Worm (Caenorhabditis elegans) whole organism, mixed stage, embryonic: ENCODE data around the gene cal-1.

Experiments
- M03D4.4 ChIP-seq: sonication (generic microtip); optimal IDR thresholded peaks from 2 replicates; lab custom pipeline; 2017; ENCODE audit warnings: mild to moderate bottlenecking, missing genetic modification characterization, missing compliant biosample characterization
- bed-3 ChIP-seq: fragments of 200-800 bp; sonication (Bioruptor generic); optimal IDR thresholded peaks from 3 replicates; lab custom pipeline; 2018; ENCODE audit warnings: mild to moderate bottlenecking, missing genetic modification characterization, moderate library complexity, missing compliant biosample characterization
- blmp-1 ChIP-seq: fragments of 150-350 bp; optimal IDR thresholded peaks from 2 replicates; lab custom pipeline; 2014; ENCODE audit warnings: missing biosample characterization, missing genetic modification characterization
- ceh-39 ChIP-seq: fragments of 150-350 bp; optimal IDR thresholded peaks from 2 replicates; lab custom pipeline; 2014; ENCODE audit warnings: missing biosample characterization, missing genetic modification characterization
- ceh-43 ChIP-seq: fragments of 200-800 bp; sonication (Bioruptor generic); optimal IDR thresholded peaks from 2 replicates; lab custom pipeline; 2018; ENCODE audit warnings: mild to moderate bottlenecking, missing genetic modification characterization, moderate library complexity, missing compliant biosample characterization
- ceh-83 ChIP-seq: fragments of 200-800 bp; sonication (Bioruptor generic); optimal IDR thresholded peaks from 2 replicates; lab custom pipeline; 2018; ENCODE audit warnings: mild to moderate bottlenecking, missing genetic modification characterization, missing compliant biosample characterization
- ces-1 ChIP-seq: fragments of 150-350 bp; optimal IDR thresholded peaks from 2 replicates; lab custom pipeline; 2014; ENCODE audit warnings: missing biosample characterization, missing genetic modification reagents, missing genetic modification characterization
- cnd-1 ChIP-seq: fragments of 200-800 bp; sonication (Bioruptor generic); optimal IDR thresholded peaks from 2 replicates; lab custom pipeline; 2018; ENCODE audit warnings: mild to moderate bottlenecking, missing genetic modification characterization, missing compliant biosample characterization
- drap-1 ChIP-seq: fragments of 200-800 bp; sonication (Bioruptor generic); optimal IDR thresholded peaks from 3 replicates; lab custom pipeline; 2018; ENCODE audit warnings: mild to moderate bottlenecking, missing genetic modification characterization, missing compliant biosample characterization
- elt-1 ChIP-seq: sonication (generic microtip); optimal IDR thresholded peaks from 2 replicates; lab custom pipeline; 2017; ENCODE audit warnings: missing genetic modification characterization, mild to moderate bottlenecking, missing compliant biosample characterization, antibody characterized with exemption, moderate library complexity, borderline replicate concordance; ENCODE audit not compliant: insufficient read depth
- elt-3 ChIP-seq: fragments of 150-350 bp; optimal IDR thresholded peaks from 2 replicates; lab custom pipeline; 2014; ENCODE audit warnings: missing biosample characterization, missing genetic modification characterization
- flh-1 ChIP-seq: fragments of 200-800 bp; sonication (Bioruptor generic); optimal IDR thresholded peaks from 2 replicates; lab custom pipeline; 2018; ENCODE audit warnings: mild to moderate bottlenecking, missing genetic modification characterization, moderate library complexity, missing compliant biosample characterization
- ham-2 ChIP-seq: fragments of 200-800 bp; sonication (Bioruptor generic); optimal IDR thresholded peaks from 2 replicates; lab custom pipeline; 2018; ENCODE audit warnings: mild to moderate bottlenecking, missing genetic modification characterization, missing compliant biosample characterization
- hlh-1 ChIP-seq: fragments of 150-350 bp; optimal IDR thresholded peaks from 2 replicates; lab custom pipeline; 2014; ENCODE audit warnings: missing biosample characterization, missing genetic modification reagents, missing genetic modification characterization
- lin-13 ChIP-seq: fragments of 150-350 bp; optimal IDR thresholded peaks from 2 replicates; lab custom pipeline; 2014; ENCODE audit warnings: missing biosample characterization, missing genetic modification characterization
- lin-32 ChIP-seq: fragments of 200-800 bp; sonication (Bioruptor generic); optimal IDR thresholded peaks from 2 replicates; lab custom pipeline; 2018; ENCODE audit warnings: mild to moderate bottlenecking, missing genetic modification characterization, missing compliant biosample characterization
- lsy-2 ChIP-seq: fragments of 150-350 bp; optimal IDR thresholded peaks from 2 replicates; lab custom pipeline; 2014; ENCODE audit warnings: missing biosample characterization, missing genetic modification characterization
- mab-5 ChIP-seq: fragments of 150-350 bp; optimal IDR thresholded peaks from 2 replicates; lab custom pipeline; 2014; ENCODE audit warnings: missing biosample characterization, missing genetic modification characterization
- mep-1 ChIP-seq: fragments of 150-350 bp; optimal IDR thresholded peaks from 2 replicates; lab custom pipeline; 2017; ENCODE audit warnings: missing biosample characterization, missing genetic modification reagents, missing genetic modification characterization, inconsistent platforms
- mls-2 ChIP-seq: sonication (generic microtip); optimal IDR thresholded peaks from 2 replicates; lab custom pipeline; 2016; ENCODE audit warnings: mild to moderate bottlenecking, missing genetic modification characterization, moderate library complexity, missing compliant biosample characterization
- nhr-12 ChIP-seq: fragments of 150-350 bp; optimal IDR thresholded peaks from 2 replicates; lab custom pipeline; 2014; ENCODE audit warnings: missing biosample characterization, missing genetic modification characterization
- nhr-2 ChIP-seq: fragments of 150-350 bp; optimal IDR thresholded peaks from 2 replicates; lab custom pipeline; 2014; ENCODE audit warnings: missing biosample characterization, missing genetic modification characterization
- nhr-237 ChIP-seq: fragments of 150-350 bp; optimal IDR thresholded peaks from 2 replicates; lab custom pipeline; 2014; ENCODE audit warnings: missing biosample characterization, missing genetic modification characterization
- nhr-28 ChIP-seq: fragments of 150-350 bp; optimal IDR thresholded peaks from 2 replicates; lab custom pipeline; 2014; ENCODE audit warnings: missing biosample characterization, missing genetic modification characterization
- nhr-76 ChIP-seq: sonication (generic microtip); optimal IDR thresholded peaks from 2 replicates; lab custom pipeline; 2017; ENCODE audit warnings: missing biosample characterization, missing genetic modification characterization
- pha-4 ChIP-seq: fragments of 150-350 bp; optimal IDR thresholded peaks from 2 replicates; lab custom pipeline; 2018; ENCODE audit warnings: missing biosample characterization, missing genetic modification reagents, missing genetic modification characterization
- sem-2 ChIP-seq: fragments of 200-800 bp; sonication (Bioruptor generic); optimal IDR thresholded peaks from 2 replicates; lab custom pipeline; 2018; ENCODE audit warnings: mild to moderate bottlenecking, missing genetic modification characterization, missing compliant biosample characterization
- snpc-4 ChIP-seq: fragments of 150-350 bp; optimal IDR thresholded peaks from 2 replicates; lab custom pipeline; 2014; ENCODE audit warnings: missing biosample characterization, missing genetic modification characterization
- sptf-1 ChIP-seq: sonication (generic microtip); optimal IDR thresholded peaks from 2 replicates; lab custom pipeline; 2017; ENCODE audit warnings: mild to moderate bottlenecking, missing genetic modification characterization, moderate library complexity, missing compliant biosample characterization
- tbx-8 ChIP-seq: fragments of 200-800 bp; sonication (Bioruptor generic); optimal IDR thresholded peaks from 2 replicates; lab custom pipeline; 2018; ENCODE audit warnings: mild to moderate bottlenecking, missing genetic modification characterization, moderate library complexity, missing compliant biosample characterization
- unc-120 ChIP-seq: sonication (generic microtip); optimal IDR thresholded peaks from 2 replicates; lab custom pipeline; 2017; ENCODE audit warnings: missing genetic modification characterization, missing compliant biosample characterization; ENCODE audit not compliant: poor library complexity, severe bottlenecking
- unc-39 ChIP-seq: fragments of 150-350 bp; optimal IDR thresholded peaks from 2 replicates; lab custom pipeline; 2014; ENCODE audit warnings: missing biosample characterization, missing genetic modification characterization
- unc-62 ChIP-seq: fragments of 150-350 bp; optimal IDR thresholded peaks from 2 replicates; lab custom pipeline; 2014; ENCODE audit warnings: missing biosample characterization, missing genetic modification reagents, missing genetic modification characterization
- zip-8 ChIP-seq: fragments of 150-350 bp; optimal IDR thresholded peaks from 2 replicates; lab custom pipeline; 2014; ENCODE audit warnings: missing biosample characterization, missing genetic modification characterization
- ztf-11 ChIP-seq: fragments of 150-350 bp; optimal IDR thresholded peaks from 2 replicates; lab custom pipeline; 2014; ENCODE audit warnings: missing biosample characterization, missing genetic modification characterization

Gene cal-1

ce11 chrV:12466653-12467052 lies 50.4 kb downstream of the cal-1 start:
- no peak for TF ChIP-seq mls-2 (tag; lab: Kevin White, UChicago)
- TF ChIP-seq drap-1 (GFP tag; lab: Kevin White, UChicago), result no peak
- TF ChIP-seq lin-13, result no peak
- TF ChIP-seq ceh-83 (GFP tag; lab: Kevin White, UChicago), result no peak
- TF ChIP-seq flh-1 (GFP tag; lab: Kevin White, UChicago), result no peak
- TF ChIP-seq snpc-4 (tag; lab: Kevin White, UChicago), result no peak
- no peak for TF ChIP-seq hlh-1 (tag; lab: Kevin White, UChicago)
- TF ChIP-seq pha-4, result no peak
- no peak for TF ChIP-seq nhr-28 (tag; lab: Kevin White, UChicago)
- TF ChIP-seq ceh-43 (GFP tag; lab: Kevin White, UChicago), result no peak
- no peak for TF ChIP-seq mep-1 (tag; lab: Kevin White, UChicago)
- TF ChIP-seq ham-2 (GFP tag; lab: Kevin White, UChicago), result no peak
- TF ChIP-seq, all 35 proteins: peak for 0

- TF ChIP-seq mep-1 (tag; lab: Kevin White, UChicago) (peak; percentile 66), ceh-39 (tag; lab: Kevin White, UChicago) (no peak), unc-39 (peak; percentile 18), cnd-1 (tag; lab: Kevin White, UChicago) (no peak), sem-2 (GFP tag; lab: Kevin White, UChicago) (no peak), unc-120 (tag; lab: Kevin White, UChicago) (peak; percentile 87), hlh-1 (tag; lab: Kevin White, UChicago) (peak; percentile 49), pha-4 (peak; percentile 62), ceh-83 (GFP tag; lab: Kevin White, UChicago) (no peak), bed-3 (GFP tag; lab: Kevin White, UChicago) (no peak), ztf-11 (tag; lab: Kevin White, UChicago) (peak; percentile 61), nhr-12 (no peak), nhr-76 (tag; lab: Kevin White, UChicago) (no peak), lin-32 (no peak), snpc-4 (tag; lab: Kevin White, UChicago) (no peak), blmp-1 (no peak), ceh-43 (GFP tag; lab: Kevin White, UChicago) (no peak), elt-1 (tag; lab: Kevin White, UChicago) (no peak), lin-13 (no peak), lsy-2 (peak; percentile 20), mls-2 (tag; lab: Kevin White, UChicago) (peak; percentile 25), mab-5 (tag; lab: Kevin White, UChicago) (no peak), ces-1 (GFP tag; lab: Kevin White, UChicago) (peak; percentile 83), flh-1 (GFP tag; lab: Kevin White, UChicago) (no peak), nhr-28 (tag; lab: Kevin White, UChicago) (no peak), unc-62 (GFP tag; lab: Kevin White, UChicago) (peak; percentile 93), elt-3 (no peak), zip-8 (tag; lab: Kevin White, UChicago) (no peak), tbx-8 (GFP tag; lab: Kevin White, UChicago) (no peak), drap-1 (GFP tag; lab: Kevin White, UChicago) (peak; percentile 1), M03D4.4 (tag; lab: Kevin White, UChicago) (peak; percentile 38), nhr-237 (tag; lab: Kevin White, UChicago) (no peak), ham-2 (GFP tag; lab: Kevin White, UChicago) (no peak), sptf-1 (tag; lab: Kevin White, UChicago) (peak; percentile 26), nhr-2 (tag; lab: Kevin White, UChicago) (no peak)
Observed at ce11 chrV:12465399-12465798, 51.6 kb downstream of the cal-1 start.
